Fruit fly (Drosophila melanogaster): Measurements from ENCODE around the gene Zmynd10.

Gene Zmynd10

DNA sequence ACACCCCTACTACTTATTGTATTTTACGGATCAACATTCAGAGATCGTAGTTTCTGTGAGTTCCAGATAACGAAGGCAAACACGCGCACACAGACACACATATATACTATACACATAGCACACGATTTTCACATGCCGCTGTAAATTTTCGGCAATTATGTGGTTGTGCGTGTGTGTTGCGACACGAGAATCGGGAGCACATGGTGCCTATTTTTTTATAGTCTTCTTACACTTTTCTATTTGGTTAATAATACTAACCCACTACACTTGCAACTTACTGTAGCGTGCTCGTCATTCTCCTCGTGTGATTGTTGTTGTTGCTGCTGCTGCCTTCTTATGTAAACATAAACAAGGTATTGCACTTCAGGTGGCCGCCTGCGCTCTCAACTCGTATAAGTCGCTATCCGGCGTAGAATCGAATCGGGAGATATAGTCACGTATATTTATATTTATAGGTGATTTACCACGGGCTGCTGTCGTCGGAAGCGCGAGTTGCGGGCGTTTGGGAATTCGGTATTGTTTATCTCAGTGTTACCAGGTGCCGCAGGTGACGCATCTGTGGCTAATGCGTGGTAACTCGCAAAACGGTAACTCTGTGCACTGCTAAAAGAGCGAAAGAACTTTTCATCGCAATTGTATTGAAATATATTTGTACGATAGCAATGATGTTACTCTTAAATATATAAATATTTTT lies 3.9 kb downstream of the Zmynd10 start, which contains the start of gene Adk2 (continued):
- TF ChIP-seq CG12942 (GFP tag; optimal IDR thresholded peaks at IDR 0.05) (no peak), CG6765 (GFP tag; optimal IDR thresholded peaks at IDR 0.05) (no peak), sima (GFP tag; optimal IDR thresholded peaks at IDR 0.05) (no peak), CG7987 (GFP tag; optimal IDR thresholded peaks at IDR 0.05) (peak; percentile 34), fd102C (GFP tag; optimal IDR thresholded peaks at IDR 0.05) (no peak), inv (GFP tag; IDR thresholded peaks at IDR 0.05; ENCODE audit: partially characterized antibody) (no peak), CG10565 (GFP tag; optimal IDR thresholded peaks at IDR 0.05) (no peak), Vsx1 (GFP tag; optimal IDR thresholded peaks at IDR 0.05) (no peak), peb (GFP tag; IDR thresholded peaks at IDR 0.05) (no peak), CG5953 (GFP tag; IDR thresholded peaks at IDR 0.05) (peak; percentile 42; the same call in 1 of the 2 replicates), az2 (GFP tag; optimal IDR thresholded peaks at IDR 0.05) (no peak), chinmo (GFP tag; IDR thresholded peaks at IDR 0.05; ENCODE audit: partially characterized antibody) (no peak), CkIIα-i1 (GFP tag; IDR thresholded peaks at IDR 0.05) (no peak), zfh1 (GFP tag; IDR thresholded peaks at IDR 0.05) (peak; percentile 61; the same call in 2 of the 3 replicates), CG11093 (GFP tag; IDR thresholded peaks at IDR 0.05) (no peak), CG7372 (GFP tag; IDR thresholded peaks at IDR 0.05) (peak; percentile 8; the same call in 1 of the 2 replicates), CG18262 (tag; optimal IDR thresholded peaks at IDR 0.05) (no peak), caup (GFP tag; optimal IDR thresholded peaks at IDR 0.05; ENCODE audit: severe bottlenecking) (no peak), Adf1 (GFP tag; IDR thresholded peaks at IDR 0.05) (no peak), CG4282 (GFP tag; optimal IDR thresholded peaks at IDR 0.05) (no peak), CG4617 (GFP tag; optimal IDR thresholded peaks at IDR 0.05; ENCODE audit: borderline replicate concordance) (no peak), grn (GFP tag; optimal IDR thresholded peaks at IDR 0.05) (no peak), Spps (tag; optimal IDR thresholded peaks at IDR 0.05) (no peak), dysf (GFP tag; IDR thresholded peaks at IDR 0.05) (peak; percentile 55; the same call in 2 of the 3 replicates), CG12299 (tag; optimal IDR thresholded peaks at IDR 0.05) (no peak), pita (GFP tag; optimal IDR thresholded peaks at IDR 0.05) (no peak), CG17912 (GFP tag; optimal IDR thresholded peaks at IDR 0.05) (no peak), pho (GFP tag; optimal IDR thresholded peaks at IDR 0.05) (no peak), Rfx (GFP tag; IDR thresholded peaks at IDR 0.05) (peak; percentile 83), H2.0 (GFP tag; IDR thresholded peaks at IDR 0.05) (peak; percentile 40; the same call in 1 of the 2 replicates), CG18764 (GFP tag; optimal IDR thresholded peaks at IDR 0.05) (peak; percentile 24), Dp (GFP tag; optimal IDR thresholded peaks at IDR 0.05) (peak; percentile 16), sr (GFP tag; IDR thresholded peaks at IDR 0.05) (0 out of 3 replicates have a peak, but pooled peaks have one; percentile 43), CG1792 (GFP tag; optimal IDR thresholded peaks at IDR 0.05) (peak; percentile 35), dmrt99B (tag; optimal IDR thresholded peaks at IDR 0.05) (no peak), pan (optimal IDR thresholded peaks at IDR 0.05) (no peak), pan (GFP tag; optimal IDR thresholded peaks at IDR 0.05 in 1 of 2, IDR thresholded peaks at IDR 0.05 in 1 of 2) (no peak), Blimp-1 (GFP tag; optimal IDR thresholded peaks at IDR 0.05) (peak; percentile 3), CG4854 (GFP tag; optimal IDR thresholded peaks at IDR 0.05) (no peak), CG12391 (tag; optimal IDR thresholded peaks at IDR 0.05) (no peak), CHES-1-like (GFP tag; optimal IDR thresholded peaks at IDR 0.05) (no peak), ab (GFP tag; optimal IDR thresholded peaks at IDR 0.05) (no peak), HLHmδ (GFP tag; optimal IDR thresholded peaks at IDR 0.05) (peak; percentile 74), CG15696 (tag; optimal IDR thresholded peaks at IDR 0.05) (no peak), CG2116 (GFP tag; optimal IDR thresholded peaks at IDR 0.05) (no peak), CrebB (tag; optimal IDR thresholded peaks at IDR 0.05) (peak; percentile 7), lab (GFP tag; optimal IDR thresholded peaks at IDR 0.05) (peak; percentile 22), Ets97D (GFP tag; optimal IDR thresholded peaks at IDR 0.05) (no peak), CG30020 (tag; optimal IDR thresholded peaks at IDR 0.05) (no peak), maf-S (GFP tag; optimal IDR thresholded peaks at IDR 0.05) (no peak)
